Fruit fly (Drosophila melanogaster) whole organism, embryonic: ENCODE data around the gene trio.

ENCODE experiments used
- Antp ChIP-seq: fragments of 200-800 bp; sonication (Bioruptor generic); optimal IDR thresholded peaks from 3 replicates; lab custom pipeline; 2016; ENCODE audit warnings: missing biosample characterization, missing genetic modification characterization
- B-H1 ChIP-seq: fragments of 200-800 bp; sonication (Bioruptor generic); IDR thresholded peaks from 3 replicates; pipeline ENCODE4 v1.3.6; 2022; ENCODE audit warnings: missing biosample characterization, missing genetic modification characterization
- CG10209 ChIP-seq: fragments of 200-800 bp; sonication (Bioruptor generic); optimal IDR thresholded peaks from 3 replicates; lab custom pipeline; 2017; ENCODE audit warnings: missing biosample characterization, mild to moderate bottlenecking, missing genetic modification characterization, missing genetic modification reagents
- CG10321 ChIP-seq: fragments of 200-800 bp; sonication (Bioruptor generic); IDR thresholded peaks from 2 replicates; pipeline ENCODE4 v1.3.6; 2022; ENCODE audit warnings: missing biosample characterization, missing genetic modification characterization
- CG13123 ChIP-seq: fragments of 200-800 bp; sonication (Bioruptor generic); optimal IDR thresholded peaks from 2 replicates; lab custom pipeline; 2016; ENCODE audit warnings: missing biosample characterization, missing genetic modification characterization
- CG13775 ChIP-seq: fragments of 200-800 bp; sonication (Bioruptor generic); optimal IDR thresholded peaks from 3 replicates; lab custom pipeline; 2017; ENCODE audit warnings: missing biosample characterization, mild to moderate bottlenecking, missing genetic modification characterization
- CG15269 ChIP-seq: fragments of 200-800 bp; sonication (Bioruptor generic); optimal IDR thresholded peaks from 2 replicates; lab custom pipeline; 2018; ENCODE audit warnings: missing biosample characterization, mild to moderate bottlenecking, missing genetic modification characterization, moderate library complexity
- CG16813 ChIP-seq: fragments of 200-800 bp; sonication (Bioruptor generic); IDR thresholded peaks from 3 replicates; pipeline ENCODE4 v1.3.6; 2022; ENCODE audit warnings: missing biosample characterization, missing genetic modification characterization; ENCODE audit not compliant: partially characterized antibody
- CG17359 ChIP-seq: fragments of 200-800 bp; sonication (Bioruptor generic); optimal IDR thresholded peaks from 3 replicates; lab custom pipeline; 2018; ENCODE audit warnings: missing biosample characterization, mild to moderate bottlenecking, missing genetic modification characterization, moderate library complexity
- CG18619 ChIP-seq: fragments of 200-800 bp; sonication (Bioruptor generic); optimal IDR thresholded peaks from 3 replicates; lab custom pipeline; 2017; ENCODE audit warnings: missing biosample characterization, mild to moderate bottlenecking, missing genetic modification characterization
- CG30403 ChIP-seq: fragments of 200-800 bp; sonication (Bioruptor generic); optimal IDR thresholded peaks from 3 replicates; lab custom pipeline; 2016; ENCODE audit warnings: missing biosample characterization, missing genetic modification characterization
- CG31365 ChIP-seq: fragments of 200-800 bp; sonication (Bioruptor generic); optimal IDR thresholded peaks from 2 replicates; lab custom pipeline; 2018; ENCODE audit warnings: missing biosample characterization, mild to moderate bottlenecking, missing genetic modification characterization
- CG3838 ChIP-seq: fragments of 200-800 bp; sonication (Bioruptor generic); optimal IDR thresholded peaks from 3 replicates; lab custom pipeline; 2016; ENCODE audit warnings: missing biosample characterization, missing genetic modification characterization
- CG3847 ChIP-seq: fragments of 200-800 bp; sonication (Bioruptor generic); IDR thresholded peaks from 2 replicates; pipeline ENCODE4 v1.3.6; 2022; ENCODE audit warnings: missing biosample characterization, missing genetic modification characterization
- CG3995 ChIP-seq: fragments of 200-800 bp; sonication (Bioruptor generic); optimal IDR thresholded peaks from 3 replicates; lab custom pipeline; 2016; ENCODE audit warnings: missing biosample characterization, missing genetic modification characterization
- CG4707 ChIP-seq: fragments of 200-800 bp; sonication (Bioruptor generic); optimal IDR thresholded peaks from 2 replicates; lab custom pipeline; 2018; ENCODE audit warnings: missing biosample characterization, mild to moderate bottlenecking, missing genetic modification characterization, moderate library complexity
- CG4730 ChIP-seq: fragments of 200-800 bp; sonication (Bioruptor generic); IDR thresholded peaks from 2 replicates; pipeline ENCODE4 v1.3.6; 2022; ENCODE audit warnings: missing biosample characterization, missing genetic modification characterization
- CG6175 ChIP-seq: fragments of 200-800 bp; sonication (Bioruptor generic); IDR thresholded peaks from 3 replicates; pipeline ENCODE4 v1.3.6; 2022; ENCODE audit warnings: missing biosample characterization, missing genetic modification characterization
- CG6765 ChIP-seq: fragments of 200-800 bp; sonication (Bioruptor generic); optimal IDR thresholded peaks from 3 replicates; lab custom pipeline; 2017; ENCODE audit warnings: missing biosample characterization, mild to moderate bottlenecking, missing genetic modification characterization
- CG7963 ChIP-seq: fragments of 200-800 bp; sonication (Bioruptor generic); IDR thresholded peaks from 3 replicates; pipeline ENCODE4 v1.3.6; 2022; ENCODE audit warnings: missing biosample characterization, missing genetic modification characterization; ENCODE audit not compliant: partially characterized antibody
- CG9215 ChIP-seq: fragments of 200-800 bp; sonication (Bioruptor generic); IDR thresholded peaks from 2 replicates; pipeline ENCODE4 v1.3.6; 2022; ENCODE audit warnings: missing biosample characterization, missing genetic modification characterization
- CG9797 ChIP-seq: fragments of 200-800 bp; sonication (Bioruptor generic); optimal IDR thresholded peaks from 3 replicates; lab custom pipeline; 2018; ENCODE audit warnings: missing biosample characterization, mild to moderate bottlenecking, missing genetic modification characterization
- CG9876 ChIP-seq: fragments of 200-800 bp; sonication (Bioruptor generic); optimal IDR thresholded peaks from 2 replicates; lab custom pipeline; 2016; ENCODE audit warnings: missing biosample characterization, missing genetic modification characterization
- E2f1 ChIP-seq: fragments of 200-800 bp; sonication (Bioruptor generic); IDR thresholded peaks from 2 replicates; pipeline ENCODE4 v1.3.6; 2022; ENCODE audit warnings: missing biosample characterization, missing genetic modification characterization
- Max ChIP-seq: fragments of 200-800 bp; sonication (Bioruptor generic); optimal IDR thresholded peaks from 2 replicates; lab custom pipeline; 2016; ENCODE audit warnings: missing biosample characterization, mild to moderate bottlenecking, missing genetic modification characterization
- Rx ChIP-seq: fragments of 200-800 bp; sonication (Bioruptor generic); IDR thresholded peaks from 2 replicates; pipeline ENCODE4 v1.3.6; 2022; ENCODE audit warnings: missing biosample characterization, missing genetic modification characterization
- Sin3A ChIP-seq: fragments of >200 bp; optimal IDR thresholded peaks from 2 replicates; lab custom pipeline; 2018
- Sox102F ChIP-seq: fragments of 200-800 bp; sonication (Bioruptor generic); optimal IDR thresholded peaks from 2 replicates; lab custom pipeline; 2018; ENCODE audit warnings: missing biosample characterization, mild to moderate bottlenecking, missing genetic modification characterization, moderate library complexity
- Tbp ChIP-seq: fragments of >200 bp; optimal IDR thresholded peaks from 2 replicates; lab custom pipeline; 2018; ENCODE audit warnings: missing biosample characterization, missing genetic modification characterization
- amos ChIP-seq: fragments of 200-800 bp; sonication (Bioruptor generic); IDR thresholded peaks from 2 replicates; pipeline ENCODE4 v1.3.6; 2022; ENCODE audit warnings: missing biosample characterization, missing genetic modification characterization; ENCODE audit not compliant: partially characterized antibody
- bcd ChIP-seq: fragments of 200-800 bp; sonication (Bioruptor generic); optimal IDR thresholded peaks from 2 replicates; lab custom pipeline; 2017; ENCODE audit warnings: missing biosample characterization, mild to moderate bottlenecking, missing genetic modification characterization
- chinmo ChIP-seq: fragments of 200-800 bp; sonication (Bioruptor generic); IDR thresholded peaks from 4 replicates; pipeline ENCODE4 v1.3.6; 2022; ENCODE audit warnings: missing biosample characterization, missing genetic modification characterization; ENCODE audit not compliant: partially characterized antibody
- crp ChIP-seq, 2 experiments: fragments of 200-800 bp; sonication (Bioruptor generic); optimal IDR thresholded peaks; 2 replicates in 1 of 2; 3 replicates in 1 of 2; lab custom pipeline; 2017; ENCODE audit warnings: missing biosample characterization in 2 of 2, missing genetic modification characterization in 2 of 2, mild to moderate bottlenecking in 1 of 2, moderate library complexity in 1 of 2
- dmrt11E ChIP-seq: fragments of 200-800 bp; sonication (Bioruptor generic); optimal IDR thresholded peaks from 3 replicates; lab custom pipeline; 2018; ENCODE audit warnings: missing biosample characterization, mild to moderate bottlenecking, missing genetic modification characterization, moderate library complexity
- dysf ChIP-seq: fragments of 200-800 bp; sonication (Bioruptor generic); IDR thresholded peaks from 3 replicates; pipeline ENCODE4 v1.3.6; 2022; ENCODE audit warnings: missing biosample characterization, missing genetic modification characterization
- ewg ChIP-seq: fragments of 200-800 bp; sonication (Bioruptor generic); optimal IDR thresholded peaks from 3 replicates; lab custom pipeline; 2017; ENCODE audit warnings: mild to moderate bottlenecking, missing biosample characterization, missing genetic modification reagents, missing genetic modification characterization
- gro ChIP-seq: fragments of 200-800 bp; sonication (Bioruptor generic); optimal IDR thresholded peaks from 2 replicates; lab custom pipeline; 2016; ENCODE audit warnings: missing biosample characterization, missing genetic modification characterization
- lab ChIP-seq: fragments of 200-800 bp; sonication (Bioruptor generic); optimal IDR thresholded peaks from 3 replicates; lab custom pipeline; 2017; ENCODE audit warnings: missing biosample characterization, missing genetic modification characterization, mild to moderate bottlenecking, moderate library complexity, missing genetic modification reagents
- lbe ChIP-seq: fragments of 200-800 bp; sonication (Bioruptor generic); optimal IDR thresholded peaks from 2 replicates; lab custom pipeline; 2016; ENCODE audit warnings: missing biosample characterization, mild to moderate bottlenecking, missing genetic modification characterization
- mld ChIP-seq: fragments of 200-800 bp; sonication (Bioruptor generic); IDR thresholded peaks from 3 replicates; pipeline ENCODE4 v1.3.6; 2022; ENCODE audit warnings: missing biosample characterization, missing genetic modification characterization; ENCODE audit not compliant: partially characterized antibody
- nerfin-1 ChIP-seq: fragments of 200-800 bp; sonication (Bioruptor generic); optimal IDR thresholded peaks from 3 replicates; lab custom pipeline; 2019; ENCODE audit warnings: missing biosample characterization, mild to moderate bottlenecking, missing genetic modification characterization, moderate library complexity
- nmo ChIP-seq: fragments of 200-800 bp; sonication (Bioruptor generic); optimal IDR thresholded peaks from 2 replicates; lab custom pipeline; 2018; ENCODE audit warnings: missing biosample characterization, mild to moderate bottlenecking, missing genetic modification characterization, moderate library complexity
- phol ChIP-seq: fragments of 200-800 bp; sonication (Bioruptor generic); optimal IDR thresholded peaks from 3 replicates; lab custom pipeline; 2018; ENCODE audit warnings: missing biosample characterization, mild to moderate bottlenecking, missing genetic modification characterization, moderate library complexity
- prd ChIP-seq, 3 experiments: fragments of >200 bp in 2 of 3; fragments of 200-800 bp in 1 of 3; sonication (Bioruptor generic) in 1 of 3; optimal IDR thresholded peaks in 2 of 3; IDR thresholded peaks in 1 of 3; 2 replicates in 2 of 3; 3 replicates in 1 of 3; pipeline versions ENCODE4 v1.3.6 to Lab custom; 2017 to 2022; ENCODE audit warnings: missing biosample characterization in 1 of 3, missing genetic modification characterization in 1 of 3
- sc ChIP-seq, 3 experiments: fragments of >200 bp in 2 of 3; fragments of 200-800 bp in 1 of 3; sonication (Bioruptor generic) in 1 of 3; optimal IDR thresholded peaks; 2 replicates in 2 of 3; 3 replicates in 1 of 3; lab custom pipeline; 2017; ENCODE audit warnings: mild to moderate bottlenecking in 1 of 3, missing biosample characterization in 1 of 3, missing genetic modification characterization in 1 of 3, missing genetic modification reagents in 1 of 3
- wdn ChIP-seq: fragments of 200-800 bp; sonication (Bioruptor generic); IDR thresholded peaks from 2 replicates; pipeline ENCODE4 v1.3.6; 2022; ENCODE audit warnings: missing biosample characterization, missing genetic modification characterization
- z ChIP-seq: fragments of 200-800 bp; sonication (Bioruptor generic); IDR thresholded peaks from 3 replicates; pipeline ENCODE4 v1.3.6; 2022; ENCODE audit warnings: missing biosample characterization, missing genetic modification characterization
- zen ChIP-seq: fragments of 200-800 bp; sonication (Bioruptor generic); optimal IDR thresholded peaks from 3 replicates; lab custom pipeline; 2018; ENCODE audit warnings: missing biosample characterization, mild to moderate bottlenecking, missing genetic modification characterization, moderate library complexity

The trio gene

dm6 chr3L:1034887-1035260 is 199 bp upstream of the trio start (continued):
- TF ChIP-seq CG13123 (GFP tag; lab: Kevin White, UChicago) (no peak), Sin3A (lab: Kevin White, UChicago) (peak; percentile 85), CG3838 (GFP tag; lab: Kevin White, UChicago) (peak; percentile 28), crp (GFP tag; optimal IDR thresholded peaks at IDR 0.05; lab: Kevin White, UChicago) (no peak), CG4730 (GFP tag; lab: Robert Waterston, UW) (0 out of 2 replicates have a peak, but pooled peaks have one; percentile 14), Sox102F (GFP tag; lab: Kevin White, UChicago) (no peak), zen (tag; lab: Kevin White, UChicago) (peak; percentile 47), dysf (GFP tag; lab: Robert Waterston, UW) (peak; percentile 53; the same call in 1 of the 3 replicates), CG10321 (GFP tag; lab: Robert Waterston, UW) (no peak), prd (optimal IDR thresholded peaks at IDR 0.05; lab: Kevin White, UChicago) (no peak), prd (GFP tag; IDR thresholded peaks at IDR 0.05; lab: Robert Waterston, UW) (0 out of 3 replicates have a peak, but pooled peaks have one; percentile 19), E2f1 (GFP tag; lab: Robert Waterston, UW) (peak; percentile 36; the same call in 1 of the 2 replicates), CG9215 (GFP tag; lab: Robert Waterston, UW) (peak; percentile 31; the same call in 1 of the 2 replicates), dmrt11E (peak; percentile 30), amos (peak; percentile 66), mld (peak; percentile 72), ewg (GFP tag; lab: Kevin White, UChicago) (peak; percentile 13), chinmo (0 out of 4 replicates have a peak, but pooled peaks have one; percentile 65), CG6175 (peak; percentile 48; the same call in 1 of the 3 replicates), CG6765 (GFP tag; lab: Kevin White, UChicago) (peak; percentile 43), Max (GFP tag; lab: Kevin White, UChicago) (no peak), CG18619 (GFP tag; lab: Kevin White, UChicago) (peak; percentile 55), CG3995 (GFP tag; lab: Kevin White, UChicago) (peak; percentile 37), CG3847 (GFP tag; lab: Robert Waterston, UW) (peak; percentile 63), CG9797 (peak; percentile 73), sc (optimal IDR thresholded peaks at IDR 0.05; lab: Kevin White, UChicago) (no peak), sc (GFP tag; optimal IDR thresholded peaks at IDR 0.05; lab: Kevin White, UChicago) (no peak), wdn (0 out of 2 replicates have a peak, but pooled peaks have one; percentile 25), CG13775 (GFP tag; lab: Kevin White, UChicago) (peak; percentile 13), CG4707 (peak; percentile 6), bcd (peak; percentile 64), gro (no peak), nmo (GFP tag; lab: Kevin White, UChicago) (peak; percentile 51), Tbp (GFP tag; lab: Kevin White, UChicago) (no peak), CG10209 (GFP tag; lab: Kevin White, UChicago) (peak; percentile 21), CG15269 (tag; lab: Kevin White, UChicago) (peak; percentile 45), CG30403 (GFP tag; lab: Kevin White, UChicago) (peak; percentile 20), Rx (GFP tag; lab: Robert Waterston, UW) (0 out of 2 replicates have a peak, but pooled peaks have one; percentile 21), phol (tag; lab: Kevin White, UChicago) (peak; percentile 66), CG7963 (GFP tag; lab: Robert Waterston, UW) (peak; percentile 69; the same call in 2 of the 3 replicates), CG9876 (GFP tag; lab: Kevin White, UChicago) (no peak), CG31365 (peak; percentile 26), nerfin-1 (tag; lab: Kevin White, UChicago) (peak; percentile 37), CG17359 (tag; lab: Kevin White, UChicago) (peak; percentile 40), Antp (GFP tag; lab: Kevin White, UChicago) (no peak), CG16813 (peak; percentile 84), z (GFP tag; lab: Robert Waterston, UW) (no peak), B-H1 (GFP tag; lab: Robert Waterston, UW) (no peak), lbe (GFP tag; lab: Kevin White, UChicago) (peak; percentile 5), lab (GFP tag; lab: Kevin White, UChicago) (peak; percentile 71)
